Worm (Caenorhabditis elegans) whole organism, L1 larva: Measurements from ENCODE around the gene C05A2.4.

Experiments
- C16A3.4 ChIP-seq: fragments of 150-350 bp; optimal IDR thresholded peaks from 2 replicates; lab custom pipeline; 2014; ENCODE audit warnings: missing biosample characterization, missing genetic modification characterization
- C34B4.2 ChIP-seq: sonication (generic microtip); optimal IDR thresholded peaks from 2 replicates; lab custom pipeline; 2017; ENCODE audit warnings: mild to moderate bottlenecking, missing genetic modification characterization, missing compliant biosample characterization
- Y116A8C.19 ChIP-seq: sonication (generic microtip); optimal IDR thresholded peaks from 2 replicates; lab custom pipeline; 2016; ENCODE audit warnings: missing compliant biosample characterization, missing genetic modification characterization, borderline replicate concordance
- blmp-1 ChIP-seq: fragments of 150-350 bp; optimal IDR thresholded peaks from 2 replicates; lab custom pipeline; 2014; ENCODE audit warnings: missing biosample characterization, missing genetic modification characterization
- ceh-8 ChIP-seq: fragments of 200-800 bp; sonication (Bioruptor generic); optimal IDR thresholded peaks from 2 replicates; lab custom pipeline; 2018; ENCODE audit warnings: mild to moderate bottlenecking, missing genetic modification characterization, moderate library complexity, missing compliant biosample characterization
- ceh-82 ChIP-seq, 3 experiments: fragments of 150-350 bp in 1 of 3; sonication (generic microtip) in 2 of 3; optimal IDR thresholded peaks; 2 replicates each; lab custom pipeline; 2014 to 2017; ENCODE audit warnings: missing biosample characterization in 3 of 3, missing genetic modification characterization in 3 of 3
- ces-1 ChIP-seq: fragments of 150-350 bp; optimal IDR thresholded peaks from 2 replicates; lab custom pipeline; 2014; ENCODE audit warnings: missing biosample characterization, missing genetic modification reagents, missing genetic modification characterization
- dpl-1 ChIP-seq, 3 experiments: fragments of 150-350 bp in 2 of 3; sonication (generic microtip) in 1 of 3; optimal IDR thresholded peaks; 2 replicates each; lab custom pipeline; 2014 to 2017; ENCODE audit warnings: missing biosample characterization in 3 of 3, missing genetic modification characterization in 3 of 3, missing genetic modification reagents in 3 of 3
- efl-1 ChIP-seq, 4 experiments: fragments of 150-350 bp; optimal IDR thresholded peaks in 3 of 4; peaks in 1 of 4; 1 replicate in 1 of 4; 2 replicates in 3 of 4; lab custom pipeline; 2014; ENCODE audit warnings: missing biosample characterization in 2 of 4, missing genetic modification characterization in 2 of 4, missing genetic modification reagents in 2 of 4
- efl-3 ChIP-seq: fragments of 200-800 bp; sonication (Bioruptor generic); optimal IDR thresholded peaks from 2 replicates; lab custom pipeline; 2018; ENCODE audit warnings: mild to moderate bottlenecking, missing genetic modification characterization, missing compliant biosample characterization
- egl-27 ChIP-seq, 2 experiments: fragments of 150-350 bp in 1 of 2; sonication (generic microtip); optimal IDR thresholded peaks; 3 replicates each; lab custom pipeline; 2017 to 2018; ENCODE audit warnings: missing biosample characterization in 2 of 2, missing genetic modification characterization in 2 of 2, missing genetic modification reagents in 2 of 2
- fkh-10 ChIP-seq: sonication (generic microtip); optimal IDR thresholded peaks from 2 replicates; lab custom pipeline; 2017; ENCODE audit warnings: missing biosample characterization, missing genetic modification reagents, missing genetic modification characterization
- fos-1 ChIP-seq: fragments of 150-350 bp; optimal IDR thresholded peaks from 2 replicates; lab custom pipeline; 2014; ENCODE audit warnings: missing biosample characterization, missing genetic modification characterization
- grh-1 ChIP-seq: fragments of 200-800 bp; sonication (Bioruptor generic); IDR thresholded peaks from 2 replicates; pipeline ENCODE4 v1.3.6; 2022; ENCODE audit warnings: missing genetic modification reagents, missing genetic modification characterization, missing compliant biosample characterization
- irx-1 ChIP-seq: sonication (generic microtip); optimal IDR thresholded peaks from 2 replicates; lab custom pipeline; 2016; ENCODE audit warnings: missing genetic modification characterization, missing compliant biosample characterization
- lin-13 ChIP-seq: fragments of 150-350 bp; optimal IDR thresholded peaks from 2 replicates; lab custom pipeline; 2014; ENCODE audit warnings: missing biosample characterization, missing genetic modification reagents, missing genetic modification characterization
- lin-14 ChIP-seq: fragments of 200-800 bp; sonication (Bioruptor generic); optimal IDR thresholded peaks from 2 replicates; lab custom pipeline; 2018; ENCODE audit warnings: mild to moderate bottlenecking, missing genetic modification characterization, moderate library complexity, missing compliant biosample characterization
- lin-15B ChIP-seq: fragments of 150-350 bp; sonication (generic microtip); optimal IDR thresholded peaks from 3 replicates; lab custom pipeline; 2014; ENCODE audit warnings: missing biosample characterization, missing genetic modification characterization
- lin-35 ChIP-seq, 2 experiments: fragments of 150-350 bp; optimal IDR thresholded peaks; 2 replicates each; lab custom pipeline; 2014; ENCODE audit warnings: missing biosample characterization in 2 of 2, missing genetic modification characterization in 2 of 2, missing genetic modification reagents in 2 of 2
- lsy-2 ChIP-seq, 2 experiments: fragments of 150-350 bp; optimal IDR thresholded peaks; 2 replicates each; lab custom pipeline; 2014; ENCODE audit warnings: missing biosample characterization in 2 of 2, missing genetic modification characterization in 2 of 2
- mep-1 ChIP-seq: fragments of 150-350 bp; optimal IDR thresholded peaks from 2 replicates; lab custom pipeline; 2014; ENCODE audit warnings: missing biosample characterization, missing genetic modification characterization
- nhr-11 ChIP-seq: fragments of 150-350 bp; optimal IDR thresholded peaks from 2 replicates; lab custom pipeline; 2014; ENCODE audit warnings: missing biosample characterization, missing genetic modification characterization
- nhr-28 ChIP-seq: fragments of 150-350 bp; optimal IDR thresholded peaks from 2 replicates; lab custom pipeline; 2014; ENCODE audit warnings: missing biosample characterization, missing genetic modification characterization
- nhr-47 ChIP-seq: sonication (generic microtip); optimal IDR thresholded peaks from 2 replicates; lab custom pipeline; 2016; ENCODE audit warnings: mild to moderate bottlenecking, missing genetic modification characterization, moderate library complexity, missing compliant biosample characterization
- nhr-71 ChIP-seq: sonication (generic microtip); optimal IDR thresholded peaks from 2 replicates; lab custom pipeline; 2016; ENCODE audit warnings: mild to moderate bottlenecking, missing genetic modification characterization, moderate library complexity, missing compliant biosample characterization
- nhr-76 ChIP-seq: sonication (generic microtip); optimal IDR thresholded peaks from 2 replicates; lab custom pipeline; 2017; ENCODE audit warnings: missing biosample characterization, missing genetic modification characterization
- pag-3 ChIP-seq: sonication (generic microtip); optimal IDR thresholded peaks from 2 replicates; lab custom pipeline; 2017; ENCODE audit warnings: missing genetic modification characterization, mild to moderate bottlenecking, missing compliant biosample characterization, antibody characterized with exemption, borderline replicate concordance; ENCODE audit not compliant: insufficient read depth
- pqm-1 ChIP-seq: sonication (generic microtip); optimal IDR thresholded peaks from 3 replicates; lab custom pipeline; 2017; ENCODE audit warnings: missing biosample characterization, missing genetic modification characterization
- rnt-1 ChIP-seq: sonication (generic microtip); optimal IDR thresholded peaks from 2 replicates; lab custom pipeline; 2016; ENCODE audit warnings: mild to moderate bottlenecking, missing genetic modification characterization, moderate library complexity, missing compliant biosample characterization
- skn-1 ChIP-seq: fragments of 150-350 bp; optimal IDR thresholded peaks from 2 replicates; lab custom pipeline; 2014; ENCODE audit warnings: missing biosample characterization, missing genetic modification characterization
- snpc-4 ChIP-seq: fragments of 150-350 bp; optimal IDR thresholded peaks from 2 replicates; lab custom pipeline; 2014; ENCODE audit warnings: missing biosample characterization, missing genetic modification characterization
- snu-23 ChIP-seq: sonication (generic microtip); optimal IDR thresholded peaks from 2 replicates; lab custom pipeline; 2016; ENCODE audit warnings: missing genetic modification characterization, missing compliant biosample characterization
- sup-37 ChIP-seq: fragments of 200-800 bp; sonication (Bioruptor generic); optimal IDR thresholded peaks from 2 replicates; lab custom pipeline; 2018; ENCODE audit warnings: mild to moderate bottlenecking, missing genetic modification characterization, missing compliant biosample characterization
- swsn-7 ChIP-seq: sonication (generic microtip); optimal IDR thresholded peaks from 2 replicates; lab custom pipeline; 2016; ENCODE audit warnings: missing genetic modification characterization, missing compliant biosample characterization
- tbx-2 ChIP-seq: sonication (generic microtip); optimal IDR thresholded peaks from 2 replicates; lab custom pipeline; 2016; ENCODE audit warnings: missing genetic modification characterization, missing compliant biosample characterization
- unc-130 ChIP-seq: fragments of 150-350 bp; optimal IDR thresholded peaks from 2 replicates; lab custom pipeline; 2017; ENCODE audit warnings: missing biosample characterization, missing genetic modification characterization, inconsistent platforms
- unc-30 ChIP-seq: sonication (generic microtip); optimal IDR thresholded peaks from 2 replicates; lab custom pipeline; 2017; ENCODE audit warnings: missing biosample characterization, missing genetic modification characterization
- zip-4 ChIP-seq: fragments of 200-800 bp; sonication (Bioruptor generic); optimal IDR thresholded peaks from 2 replicates; lab custom pipeline; 2018; ENCODE audit warnings: mild to moderate bottlenecking, missing genetic modification characterization, moderate library complexity, missing compliant biosample characterization
- ztf-4 ChIP-seq: fragments of 150-350 bp; optimal IDR thresholded peaks from 2 replicates; lab custom pipeline; 2014; ENCODE audit warnings: missing biosample characterization, missing genetic modification characterization

The C05A2.4 gene

ce11 chrV:10661417-10661945 is 33.8 kb upstream of the C05A2.4 start, which contains the start of gene sqv-4 (continued):
- no peak for TF ChIP-seq sup-37 (GFP tag; lab: Kevin White, UChicago)
- no peak for TF ChIP-seq fos-1
- TF ChIP-seq dpl-1 (GFP tag; optimal IDR thresholded peaks at IDR 0.05; lab: Kevin White, UChicago) = peak; percentile 82 to 88 (median 84)
- TF ChIP-seq grh-1 (GFP tag; lab: Robert Waterston, UW) = no peak
- peak; percentile 55 for TF ChIP-seq nhr-47 (tag; lab: Kevin White, UChicago)
- TF ChIP-seq skn-1 (tag; lab: Kevin White, UChicago) = no peak
- no peak for TF ChIP-seq unc-30 (tag; lab: Kevin White, UChicago)
- no peak for TF ChIP-seq zip-4 (GFP tag; lab: Kevin White, UChicago)
- no peak for TF ChIP-seq lin-13
- no peak for TF ChIP-seq ceh-82 (tag; optimal IDR thresholded peaks at IDR 0.05; lab: Kevin White, UChicago)
- TF ChIP-seq fkh-10 = no peak
- peak; percentile 47 for TF ChIP-seq swsn-7 (tag; lab: Kevin White, UChicago)
- peak; percentile 28 to 89 for TF ChIP-seq efl-1 (optimal IDR thresholded peaks at IDR 0.05; lab: Kevin White, UChicago)
- TF ChIP-seq efl-1 (GFP tag; optimal IDR thresholded peaks at IDR 0.05 in 1 of 2; lab: Kevin White, UChicago) = peak; percentile 86 to 98

- TF ChIP-seq lin-15B (tag; lab: Kevin White, UChicago) (no peak), blmp-1 (tag; lab: Kevin White, UChicago) (peak; percentile 87), irx-1 (tag; lab: Kevin White, UChicago) (no peak), efl-1 (optimal IDR thresholded peaks at IDR 0.05; lab: Kevin White, UChicago) (no peak), efl-1 (GFP tag; optimal IDR thresholded peaks at IDR 0.05 in 1 of 2; lab: Kevin White, UChicago) (peak in 1 of 2 experiments; percentile 71), swsn-7 (tag; lab: Kevin White, UChicago) (no peak)
These were observed 33.3 kb upstream of the C05A2.4 start for ce11 chrV:10662000-10662399.

ce11 chrV:10664271-10664670 is 31.0 kb upstream of the C05A2.4 start:
- TF ChIP-seq lin-15B (tag; lab: Kevin White, UChicago) (no peak), efl-3 (no peak), nhr-71 (tag; lab: Kevin White, UChicago) (peak; percentile 56), lin-14 (peak; percentile 46), nhr-47 (tag; lab: Kevin White, UChicago) (no peak), snu-23 (peak; percentile 10), unc-130 (tag; lab: Kevin White, UChicago) (peak; percentile 11), ceh-82 (tag; optimal IDR thresholded peaks at IDR 0.05; lab: Kevin White, UChicago) (no peak), nhr-11 (tag; lab: Kevin White, UChicago) (no peak), pag-3 (peak; percentile 63), rnt-1 (tag; lab: Kevin White, UChicago) (peak; percentile 69), mep-1 (peak; percentile 14), pqm-1 (tag; lab: Kevin White, UChicago) (no peak), C16A3.4 (tag; lab: Kevin White, UChicago) (no peak), lsy-2 (tag; optimal IDR thresholded peaks at IDR 0.05; lab: Kevin White, UChicago) (peak in 1 of 2 experiments; percentile 33), lin-35 (GFP tag; optimal IDR thresholded peaks at IDR 0.05; lab: Kevin White, UChicago) (no peak)
- TF ChIP-seq, all 84 proteins: peak for 8

DNA sequence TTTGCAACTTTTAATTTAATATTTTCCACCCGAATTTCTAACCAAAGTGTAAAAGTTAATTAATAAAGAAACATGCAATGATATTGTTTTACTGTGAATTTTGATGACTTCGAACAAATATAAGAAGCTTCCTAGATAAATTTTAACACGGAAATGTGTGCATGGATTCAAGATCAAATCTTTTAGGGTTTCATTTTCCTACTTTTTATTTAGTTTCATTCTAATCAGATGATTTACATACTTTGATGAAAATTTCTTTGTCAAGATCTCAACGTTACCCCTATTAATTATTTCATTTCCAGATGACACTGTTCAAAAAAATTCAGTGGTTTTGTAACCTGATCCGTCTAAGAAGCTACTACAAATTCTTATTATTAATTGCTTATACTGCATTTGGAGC is 28.0 kb upstream of the C05A2.4 start, which contains the start of gene twk-12:
Gene twk-12 (plus strand): TSS at position 301 of the 400 bp plus-strand sequence.
- TF ChIP-seq lsy-2 (tag; optimal IDR thresholded peaks at IDR 0.05; lab: Kevin White, UChicago) (no peak), C34B4.2 (tag; lab: Kevin White, UChicago) (no peak), efl-1 (optimal IDR thresholded peaks at IDR 0.05; lab: Kevin White, UChicago) (no peak), efl-1 (GFP tag; optimal IDR thresholded peaks at IDR 0.05 in 1 of 2; lab: Kevin White, UChicago) (peak in 1 of 2 experiments; percentile 23)
- TF ChIP-seq, all 84 proteins: peak for 1

DNA sequence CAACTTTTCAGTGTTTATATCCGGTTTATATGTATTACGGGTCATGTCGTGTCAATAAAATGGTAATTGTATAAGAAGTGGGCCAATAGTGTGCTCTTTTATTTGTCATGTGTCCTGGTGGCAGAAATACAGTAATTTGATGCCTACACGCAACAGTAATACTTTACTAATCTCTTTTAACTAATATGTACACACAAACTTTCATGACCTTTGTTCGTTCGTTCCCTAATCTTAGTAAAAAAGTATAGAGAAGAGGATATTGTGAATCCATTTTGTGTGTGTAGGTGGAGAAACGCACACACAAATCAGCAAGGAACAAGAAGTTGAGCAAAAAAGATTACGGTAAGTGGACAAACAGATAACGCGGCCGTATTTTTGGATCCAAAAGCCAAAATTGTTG is 24.5 kb upstream of the C05A2.4 start:
- TF ChIP-seq unc-30 (tag; lab: Kevin White, UChicago) (no peak), efl-1 (optimal IDR thresholded peaks at IDR 0.05; lab: Kevin White, UChicago) (no peak), efl-1 (GFP tag; optimal IDR thresholded peaks at IDR 0.05 in 1 of 2; lab: Kevin White, UChicago) (no peak), ces-1 (GFP tag; lab: Kevin White, UChicago) (no peak), lin-35 (GFP tag; optimal IDR thresholded peaks at IDR 0.05; lab: Kevin White, UChicago) (no peak), ztf-4 (no peak), unc-130 (tag; lab: Kevin White, UChicago) (no peak), nhr-71 (tag; lab: Kevin White, UChicago) (no peak), swsn-7 (tag; lab: Kevin White, UChicago) (no peak), tbx-2 (tag; lab: Kevin White, UChicago) (no peak), fos-1 (no peak), nhr-28 (no peak), snpc-4 (no peak), irx-1 (tag; lab: Kevin White, UChicago) (no peak), Y116A8C.19 (no peak), nhr-76 (tag; lab: Kevin White, UChicago) (no peak), grh-1 (GFP tag; lab: Robert Waterston, UW) (no peak), egl-27 (tag; optimal IDR thresholded peaks at IDR 0.05; lab: Kevin White, UChicago) (no peak), ceh-8 (GFP tag; lab: Kevin White, UChicago) (no peak)
